Fruit fly (Drosophila melanogaster) whole organism, embryonic: ENCODE data around the gene CG14326.

Source experiments
- Adf1 ChIP-seq: fragments of 200-800 bp; sonication (Bioruptor generic); IDR thresholded peaks from 2 replicates; pipeline ENCODE4 v1.3.6; 2022; ENCODE audit warnings: missing biosample characterization, missing genetic modification characterization
- CG10209 ChIP-seq: fragments of 200-800 bp; sonication (Bioruptor generic); optimal IDR thresholded peaks from 3 replicates; lab custom pipeline; 2017; ENCODE audit warnings: missing biosample characterization, mild to moderate bottlenecking, missing genetic modification characterization, missing genetic modification reagents
- CG10431 ChIP-seq: fragments of 200-800 bp; sonication (Bioruptor generic); optimal IDR thresholded peaks from 3 replicates; lab custom pipeline; 2018; ENCODE audit warnings: missing biosample characterization, mild to moderate bottlenecking, missing genetic modification characterization
- CG10979 ChIP-seq: fragments of 200-800 bp; sonication (Bioruptor generic); optimal IDR thresholded peaks from 2 replicates; lab custom pipeline; 2018; ENCODE audit warnings: missing biosample characterization, mild to moderate bottlenecking, missing genetic modification characterization, moderate library complexity
- CG1233 ChIP-seq: fragments of 200-800 bp; sonication (Bioruptor generic); optimal IDR thresholded peaks from 4 replicates; lab custom pipeline; 2018; ENCODE audit warnings: missing biosample characterization, mild to moderate bottlenecking, missing genetic modification characterization
- CG14441 ChIP-seq: fragments of 200-800 bp; sonication (Bioruptor generic); IDR thresholded peaks from 2 replicates; pipeline ENCODE4 v1.3.6; 2022; ENCODE audit warnings: missing biosample characterization, missing genetic modification characterization
- CG14710 ChIP-seq: fragments of 200-800 bp; sonication (Bioruptor generic); optimal IDR thresholded peaks from 3 replicates; lab custom pipeline; 2019; ENCODE audit warnings: missing biosample characterization, mild to moderate bottlenecking, missing genetic modification characterization, moderate library complexity
- CG14860 ChIP-seq: fragments of 200-800 bp; sonication (Bioruptor generic); IDR thresholded peaks from 3 replicates; pipeline ENCODE4 v1.3.6; 2022; ENCODE audit warnings: missing biosample characterization, missing genetic modification characterization; ENCODE audit not compliant: partially characterized antibody
- CG15011 ChIP-seq: fragments of 200-800 bp; sonication (Bioruptor generic); optimal IDR thresholded peaks from 3 replicates; lab custom pipeline; 2018; ENCODE audit warnings: missing biosample characterization, mild to moderate bottlenecking, missing genetic modification characterization
- CG1529 ChIP-seq: fragments of 200-800 bp; sonication (Bioruptor generic); optimal IDR thresholded peaks from 3 replicates; lab custom pipeline; 2018; ENCODE audit warnings: missing biosample characterization, missing genetic modification characterization
- CG15514 ChIP-seq: fragments of 200-800 bp; sonication (Bioruptor generic); optimal IDR thresholded peaks from 3 replicates; lab custom pipeline; 2017; ENCODE audit warnings: missing biosample characterization, missing genetic modification characterization, mild to moderate bottlenecking, moderate library complexity, missing genetic modification reagents
- CG18476 ChIP-seq: fragments of 200-800 bp; sonication (Bioruptor generic); optimal IDR thresholded peaks from 2 replicates; lab custom pipeline; 2016; ENCODE audit warnings: missing biosample characterization, mild to moderate bottlenecking, missing genetic modification characterization
- CG2116 ChIP-seq: fragments of 200-800 bp; sonication (Bioruptor generic); optimal IDR thresholded peaks from 3 replicates; lab custom pipeline; 2018; ENCODE audit warnings: missing biosample characterization, mild to moderate bottlenecking, missing genetic modification characterization
- CG2678 ChIP-seq: fragments of 200-800 bp; sonication (Bioruptor generic); optimal IDR thresholded peaks from 3 replicates; lab custom pipeline; 2019; ENCODE audit warnings: missing biosample characterization, mild to moderate bottlenecking, missing genetic modification characterization, moderate library complexity
- CG32772 ChIP-seq: fragments of 200-800 bp; sonication (Bioruptor generic); IDR thresholded peaks from 2 replicates; pipeline ENCODE4 v1.3.6; 2022; ENCODE audit warnings: missing biosample characterization, missing genetic modification characterization
- CG4282 ChIP-seq: fragments of 200-800 bp; sonication (Bioruptor generic); optimal IDR thresholded peaks from 2 replicates; lab custom pipeline; 2016; ENCODE audit warnings: missing biosample characterization, missing genetic modification characterization
- CG4328 ChIP-seq: fragments of 200-800 bp; sonication (Bioruptor generic); optimal IDR thresholded peaks from 3 replicates; lab custom pipeline; 2017; ENCODE audit warnings: missing biosample characterization, missing genetic modification reagents, missing genetic modification characterization
- CG4360 ChIP-seq: fragments of 200-800 bp; sonication (Bioruptor generic); IDR thresholded peaks from 2 replicates; pipeline ENCODE4 v1.3.6; 2022; ENCODE audit warnings: missing biosample characterization, missing genetic modification characterization
- CG5953 ChIP-seq: fragments of 200-800 bp; sonication (Bioruptor generic); IDR thresholded peaks from 2 replicates; pipeline ENCODE4 v1.3.6; 2022; ENCODE audit warnings: missing biosample characterization, missing genetic modification characterization
- CG6683 ChIP-seq: fragments of 200-800 bp; sonication (Bioruptor generic); optimal IDR thresholded peaks from 2 replicates; lab custom pipeline; 2017; ENCODE audit warnings: missing biosample characterization, mild to moderate bottlenecking, missing genetic modification characterization, missing genetic modification reagents
- CG6813 ChIP-seq: fragments of 200-800 bp; sonication (Bioruptor generic); optimal IDR thresholded peaks from 2 replicates; lab custom pipeline; 2017; ENCODE audit warnings: missing biosample characterization, missing genetic modification characterization, mild to moderate bottlenecking, moderate library complexity, missing genetic modification reagents
- CG7987 ChIP-seq: fragments of 200-800 bp; sonication (Bioruptor generic); optimal IDR thresholded peaks from 2 replicates; lab custom pipeline; 2018; ENCODE audit warnings: missing biosample characterization, mild to moderate bottlenecking, missing genetic modification characterization, moderate library complexity
- CG9437 ChIP-seq: fragments of 200-800 bp; sonication (Bioruptor generic); optimal IDR thresholded peaks from 2 replicates; lab custom pipeline; 2018; ENCODE audit warnings: missing biosample characterization, mild to moderate bottlenecking, missing genetic modification characterization
- CG9876 ChIP-seq: fragments of 200-800 bp; sonication (Bioruptor generic); optimal IDR thresholded peaks from 2 replicates; lab custom pipeline; 2016; ENCODE audit warnings: missing biosample characterization, missing genetic modification characterization
- Chrac-16 ChIP-seq: fragments of 200-800 bp; sonication (Bioruptor generic); optimal IDR thresholded peaks from 3 replicates; lab custom pipeline; 2016; ENCODE audit warnings: missing biosample characterization, missing genetic modification characterization
- Deaf1 ChIP-seq: fragments of 200-800 bp; optimal IDR thresholded peaks from 3 replicates; lab custom pipeline; 2019; ENCODE audit warnings: missing biosample characterization, mild to moderate bottlenecking, missing genetic modification characterization, moderate library complexity
- Eip74EF ChIP-seq, 2 experiments: fragments of 200-800 bp in 1 of 2; fragments of >200 bp in 1 of 2; sonication (Bioruptor generic) in 1 of 2; optimal IDR thresholded peaks; 2 replicates each; lab custom pipeline; 2017 to 2019; ENCODE audit warnings: missing biosample characterization in 2 of 2, missing genetic modification characterization in 2 of 2, mild to moderate bottlenecking in 1 of 2, moderate library complexity in 1 of 2
- Elba2 ChIP-seq: fragments of 200-800 bp; sonication (Bioruptor generic); optimal IDR thresholded peaks from 3 replicates; lab custom pipeline; 2016; ENCODE audit warnings: missing biosample characterization, missing genetic modification characterization
- Gug ChIP-seq: fragments of 200-800 bp; sonication (Bioruptor generic); IDR thresholded peaks from 4 replicates; pipeline ENCODE4 v1.3.6; 2022; ENCODE audit warnings: missing biosample characterization, missing genetic modification characterization
- Myb ChIP-seq: fragments of 200-800 bp; sonication (Bioruptor generic); optimal IDR thresholded peaks from 2 replicates; lab custom pipeline; 2016; ENCODE audit warnings: missing biosample characterization, missing genetic modification characterization
- Pdp1 ChIP-seq, 2 experiments: fragments of 200-800 bp; sonication (Bioruptor generic); optimal IDR thresholded peaks; 3 replicates each; lab custom pipeline; 2016; ENCODE audit warnings: missing biosample characterization in 2 of 2, missing genetic modification characterization in 2 of 2, mild to moderate bottlenecking in 1 of 2, moderate library complexity in 1 of 2
- Ravus ChIP-seq: fragments of 200-800 bp; sonication (Bioruptor generic); IDR thresholded peaks from 2 replicates; pipeline ENCODE4 v1.3.6; 2022; ENCODE audit warnings: missing biosample characterization, missing genetic modification characterization
- ase ChIP-seq: fragments of 200-800 bp; sonication (Bioruptor generic); IDR thresholded peaks from 3 replicates; pipeline ENCODE4 v1.3.6; 2022; ENCODE audit warnings: missing biosample characterization, missing genetic modification characterization
- bsh ChIP-seq, 2 experiments: fragments of 200-800 bp; sonication (Bioruptor generic); optimal IDR thresholded peaks; 2 replicates each; lab custom pipeline; 2017 to 2018; ENCODE audit warnings: mild to moderate bottlenecking in 2 of 2, missing biosample characterization in 2 of 2, missing genetic modification characterization in 2 of 2, moderate library complexity in 1 of 2
- chm ChIP-seq: fragments of 200-800 bp; sonication (Bioruptor generic); IDR thresholded peaks from 2 replicates; pipeline ENCODE4 v1.3.6; 2022; ENCODE audit warnings: missing biosample characterization, missing genetic modification characterization
- crp ChIP-seq, 2 experiments: fragments of 200-800 bp; sonication (Bioruptor generic); optimal IDR thresholded peaks; 2 replicates in 1 of 2; 3 replicates in 1 of 2; lab custom pipeline; 2017; ENCODE audit warnings: missing biosample characterization in 2 of 2, missing genetic modification characterization in 2 of 2, mild to moderate bottlenecking in 1 of 2, moderate library complexity in 1 of 2
- dan ChIP-seq: fragments of 200-800 bp; sonication (Bioruptor generic); IDR thresholded peaks from 2 replicates; pipeline ENCODE4 v1.3.6; 2022; ENCODE audit warnings: missing biosample characterization, missing genetic modification characterization
- danr ChIP-seq: fragments of 200-800 bp; sonication (Bioruptor generic); IDR thresholded peaks from 2 replicates; pipeline ENCODE4 v1.3.6; 2022; ENCODE audit warnings: missing biosample characterization, missing genetic modification characterization
- dmrt11E ChIP-seq: fragments of 200-800 bp; sonication (Bioruptor generic); optimal IDR thresholded peaks from 3 replicates; lab custom pipeline; 2018; ENCODE audit warnings: missing biosample characterization, mild to moderate bottlenecking, missing genetic modification characterization, moderate library complexity
- fu2 ChIP-seq: fragments of 200-800 bp; sonication (Bioruptor generic); optimal IDR thresholded peaks from 2 replicates; lab custom pipeline; 2016; ENCODE audit warnings: missing biosample characterization, missing genetic modification characterization
- hkb ChIP-seq, 2 experiments: fragments of 200-800 bp in 1 of 2; fragments of >200 bp in 1 of 2; sonication (Bioruptor generic) in 1 of 2; IDR thresholded peaks in 1 of 2; optimal IDR thresholded peaks in 1 of 2; 2 replicates each; pipeline versions ENCODE4 v1.3.6 to Lab custom; 2017 to 2022; ENCODE audit warnings: missing biosample characterization in 1 of 2, missing genetic modification characterization in 1 of 2
- jing ChIP-seq: fragments of 200-800 bp; sonication (Bioruptor generic); optimal IDR thresholded peaks from 2 replicates; lab custom pipeline; 2018; ENCODE audit warnings: missing biosample characterization, mild to moderate bottlenecking, missing genetic modification characterization
- lola ChIP-seq, 3 experiments: fragments of >200 bp in 2 of 3; fragments of 200-800 bp in 1 of 3; sonication (Bioruptor generic) in 1 of 3; optimal IDR thresholded peaks; 2 replicates each; lab custom pipeline; 2017 to 2019; ENCODE audit warnings: missing biosample characterization in 3 of 3, missing genetic modification characterization in 3 of 3, mild to moderate bottlenecking in 1 of 3, moderate library complexity in 1 of 3
- prd ChIP-seq, 3 experiments: fragments of >200 bp in 2 of 3; fragments of 200-800 bp in 1 of 3; sonication (Bioruptor generic) in 1 of 3; optimal IDR thresholded peaks in 2 of 3; IDR thresholded peaks in 1 of 3; 2 replicates in 2 of 3; 3 replicates in 1 of 3; pipeline versions ENCODE4 v1.3.6 to Lab custom; 2017 to 2022; ENCODE audit warnings: missing biosample characterization in 1 of 3, missing genetic modification characterization in 1 of 3
- sc ChIP-seq, 3 experiments: fragments of >200 bp in 2 of 3; fragments of 200-800 bp in 1 of 3; sonication (Bioruptor generic) in 1 of 3; optimal IDR thresholded peaks; 2 replicates in 2 of 3; 3 replicates in 1 of 3; lab custom pipeline; 2017; ENCODE audit warnings: mild to moderate bottlenecking in 1 of 3, missing biosample characterization in 1 of 3, missing genetic modification characterization in 1 of 3, missing genetic modification reagents in 1 of 3
- shn ChIP-seq: fragments of 200-800 bp; sonication (Bioruptor generic); optimal IDR thresholded peaks from 3 replicates; lab custom pipeline; 2016; ENCODE audit warnings: missing biosample characterization, missing genetic modification characterization
- sob ChIP-seq: fragments of 200-800 bp; sonication (Bioruptor generic); IDR thresholded peaks from 2 replicates; pipeline ENCODE4 v1.3.6; 2022; ENCODE audit warnings: missing biosample characterization, missing genetic modification characterization
- tll ChIP-seq, 2 experiments: fragments of 200-800 bp in 1 of 2; fragments of >200 bp in 1 of 2; sonication (Bioruptor generic) in 1 of 2; optimal IDR thresholded peaks; 2 replicates each; lab custom pipeline; 2017 to 2019; ENCODE audit warnings: missing biosample characterization in 2 of 2, missing genetic modification characterization in 2 of 2, mild to moderate bottlenecking in 1 of 2, moderate library complexity in 1 of 2
- wor ChIP-seq: fragments of 200-800 bp; sonication (Bioruptor generic); IDR thresholded peaks from 2 replicates; pipeline ENCODE4 v1.3.6; 2022; ENCODE audit warnings: missing biosample characterization, missing genetic modification characterization

Gene CG14326

DNA sequence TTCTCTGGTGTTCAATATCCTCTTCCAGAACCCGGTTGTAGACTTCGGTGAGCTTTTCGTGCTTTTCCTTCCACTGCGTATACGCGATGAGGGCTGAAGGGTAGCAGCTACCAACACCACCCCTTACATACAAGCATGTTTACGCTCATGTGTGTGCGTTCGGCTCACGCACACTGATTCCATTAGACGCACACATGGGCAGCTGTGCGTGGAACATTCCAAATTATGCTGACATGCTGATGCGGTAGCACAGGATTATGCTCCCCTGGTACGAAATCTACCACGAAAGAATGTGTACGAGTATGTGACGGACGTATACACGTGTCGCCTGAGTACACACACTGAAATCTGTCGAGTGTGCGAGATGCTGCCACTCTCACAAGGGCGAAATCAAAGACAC lies 15.2 kb upstream of the CG14326 start (continued):
- no peak for TF ChIP-seq CG18476 (GFP tag; lab: Kevin White, UChicago)
- no peak for TF ChIP-seq CG14441
- no peak for TF ChIP-seq CG2678 (tag; lab: Kevin White, UChicago)
- TF ChIP-seq lola (GFP tag; optimal IDR thresholded peaks at IDR 0.05; lab: Kevin White, UChicago), result no peak
- peak; percentile 43; the same call in 1 of the 2 replicates for TF ChIP-seq Adf1 (GFP tag; lab: Robert Waterston, UW)
- no peak for TF ChIP-seq hkb (optimal IDR thresholded peaks at IDR 0.05; lab: Kevin White, UChicago)
- TF ChIP-seq hkb (GFP tag; IDR thresholded peaks at IDR 0.05; lab: Robert Waterston, UW), result no peak
- TF ChIP-seq Pdp1 (GFP tag; optimal IDR thresholded peaks at IDR 0.05; lab: Kevin White, UChicago), result no peak
- TF ChIP-seq CG2116 (GFP tag; lab: Kevin White, UChicago), result no peak
- TF ChIP-seq chm (GFP tag; lab: Robert Waterston, UW), result no peak
- TF ChIP-seq Ravus (GFP tag; lab: Robert Waterston, UW), result no peak
- TF ChIP-seq CG32772 (GFP tag; lab: Robert Waterston, UW), result no peak
- no peak for TF ChIP-seq Elba2 (GFP tag; lab: Kevin White, UChicago)
- no peak for TF ChIP-seq CG4282
- no peak for TF ChIP-seq Gug (GFP tag; lab: Robert Waterston, UW)
- TF ChIP-seq Myb (GFP tag; lab: Kevin White, UChicago), result no peak
- TF ChIP-seq bsh (GFP tag; optimal IDR thresholded peaks at IDR 0.05; lab: Kevin White, UChicago), result no peak
- TF ChIP-seq CG5953, result no peak
- no peak for TF ChIP-seq CG10431 (GFP tag; lab: Kevin White, UChicago)
- TF ChIP-seq CG6813 (GFP tag; lab: Kevin White, UChicago), result no peak
- no peak for TF ChIP-seq CG7987 (GFP tag; lab: Kevin White, UChicago)
- TF ChIP-seq fu2 (GFP tag; lab: Kevin White, UChicago), result no peak
- no peak for TF ChIP-seq tll (GFP tag; optimal IDR thresholded peaks at IDR 0.05; lab: Kevin White, UChicago)
- no peak for TF ChIP-seq CG1529 (GFP tag; lab: Kevin White, UChicago)
- peak; percentile 11 for TF ChIP-seq CG15514
- TF ChIP-seq Eip74EF (GFP tag; optimal IDR thresholded peaks at IDR 0.05; lab: Kevin White, UChicago), result no peak
- TF ChIP-seq CG9437, result no peak
- TF ChIP-seq prd (optimal IDR thresholded peaks at IDR 0.05; lab: Kevin White, UChicago), result no peak
- no peak for TF ChIP-seq prd (GFP tag; IDR thresholded peaks at IDR 0.05; lab: Robert Waterston, UW)
- no peak for TF ChIP-seq CG15011 (GFP tag; lab: Kevin White, UChicago)
- no peak for TF ChIP-seq jing (GFP tag; lab: Kevin White, UChicago)
- TF ChIP-seq shn, result no peak
- TF ChIP-seq sob, result no peak
- TF ChIP-seq CG1233, result no peak
- no peak for TF ChIP-seq Deaf1 (tag; lab: Kevin White, UChicago)
- TF ChIP-seq wor (GFP tag; lab: Robert Waterston, UW), result no peak
- no peak for TF ChIP-seq CG9876 (GFP tag; lab: Kevin White, UChicago)
- no peak for TF ChIP-seq sc (optimal IDR thresholded peaks at IDR 0.05; lab: Kevin White, UChicago)
- no peak for TF ChIP-seq sc (GFP tag; optimal IDR thresholded peaks at IDR 0.05; lab: Kevin White, UChicago)
- TF ChIP-seq CG4360, result no peak
- TF ChIP-seq CG14710 (tag; lab: Kevin White, UChicago), result no peak
- no peak for TF ChIP-seq CG10209 (GFP tag; lab: Kevin White, UChicago)
- TF ChIP-seq ase, result no peak
- TF ChIP-seq dan (GFP tag; lab: Robert Waterston, UW), result no peak
- no peak for TF ChIP-seq CG10979
- no peak for TF ChIP-seq CG6683 (GFP tag; lab: Kevin White, UChicago)
- no peak for TF ChIP-seq CG14860 (GFP tag; lab: Robert Waterston, UW)
- no peak for TF ChIP-seq dmrt11E (tag; lab: Kevin White, UChicago)
- TF ChIP-seq Chrac-16 (GFP tag; lab: Kevin White, UChicago), result no peak
- no peak for TF ChIP-seq CG4328
- TF ChIP-seq danr (GFP tag; lab: Robert Waterston, UW), result no peak
- no peak for TF ChIP-seq crp (GFP tag; optimal IDR thresholded peaks at IDR 0.05; lab: Kevin White, UChicago)
